Worm (Caenorhabditis elegans) whole organism, L4/young adult: Measurements from ENCODE around the gene C32D5.11.

Experiments
- W03F9.2 ChIP-seq: fragments of 150-350 bp; optimal IDR thresholded peaks from 2 replicates; lab custom pipeline; 2014; ENCODE audit warnings: missing biosample characterization, missing genetic modification characterization
- dao-5 ChIP-seq: sonication (generic microtip); optimal IDR thresholded peaks from 2 replicates; lab custom pipeline; 2016; ENCODE audit warnings: missing genotype, missing genetic modification characterization, moderate library complexity, missing compliant biosample characterization
- him-1 ChIP-seq: sonication (generic microtip); optimal IDR thresholded peaks from 2 replicates; lab custom pipeline; 2016; ENCODE audit warnings: missing genotype, missing genetic modification reagents, missing genetic modification characterization, missing compliant biosample characterization

ce11 chrII:6380866-6381265 lies 25.6 kb upstream of the C32D5.11 start, which contains the start of gene F58F12.12:
- TF ChIP-seq him-1 (tag; lab: Kevin White, UChicago) (no peak), W03F9.2 (tag; lab: Kevin White, UChicago) (no peak), dao-5 (no peak)
